Worm (Caenorhabditis elegans) whole organism, mixed stage, embryonic: Measurements from ENCODE around the gene hmp-1.

Experiments
- nhr-237 ChIP-seq: fragments of 150-350 bp; optimal IDR thresholded peaks from 2 replicates; lab custom pipeline; 2014; ENCODE audit warnings: missing biosample characterization, missing genetic modification characterization
- snpc-4 ChIP-seq: fragments of 150-350 bp; optimal IDR thresholded peaks from 2 replicates; lab custom pipeline; 2014; ENCODE audit warnings: missing biosample characterization, missing genetic modification characterization
- unc-39 ChIP-seq: fragments of 150-350 bp; optimal IDR thresholded peaks from 2 replicates; lab custom pipeline; 2014; ENCODE audit warnings: missing biosample characterization, missing genetic modification characterization

ce11 chrV:11860375-11860774 lies 14.7 kb downstream of the hmp-1 start, which contains the start of gene R13H4.5:
- TF ChIP-seq unc-39, result no peak
- TF ChIP-seq nhr-237 (tag; lab: Kevin White, UChicago), result no peak
- TF ChIP-seq snpc-4 (tag; lab: Kevin White, UChicago), result no peak
